Worm (Caenorhabditis elegans) whole organism, young adult: Measurements from ENCODE around the gene EEED8.4.

Experiments
- B0019.2 ChIP-seq: fragments of 200-800 bp; sonication (Bioruptor generic); conservative IDR thresholded peaks from 2 replicates; pipeline ENCODE4 v1.3.6; 2022; ENCODE audit warnings: missing genetic modification reagents, missing genetic modification characterization, missing compliant biosample characterization
- B0035.1 ChIP-seq: sonication (generic microtip); optimal IDR thresholded peaks from 2 replicates; lab custom pipeline; 2016; ENCODE audit warnings: missing genetic modification characterization, mild to moderate bottlenecking, missing compliant biosample characterization, missing genotype, missing genetic modification reagents
- B0336.3 ChIP-seq: fragments of 200-800 bp; sonication (Bioruptor generic); IDR thresholded peaks from 2 replicates; pipeline ENCODE4 v1.3.6; 2022; ENCODE audit warnings: missing genetic modification characterization, missing compliant biosample characterization
- F33H1.4 ChIP-seq: fragments of 200-800 bp; sonication (Bioruptor generic); IDR thresholded peaks from 2 replicates; pipeline ENCODE4 v1.3.6; 2022; ENCODE audit warnings: missing genetic modification reagents, missing genetic modification characterization, missing compliant biosample characterization
- F37B4.10 ChIP-seq: fragments of 200-800 bp; sonication (Bioruptor generic); IDR thresholded peaks from 2 replicates; pipeline ENCODE4 v1.3.6; 2022; ENCODE audit warnings: missing genetic modification characterization, missing compliant biosample characterization
- F57C9.4 ChIP-seq: sonication (generic microtip); optimal IDR thresholded peaks from 2 replicates; lab custom pipeline; 2017; ENCODE audit warnings: mild to moderate bottlenecking, missing genetic modification characterization, missing compliant biosample characterization
- K11D2.4 ChIP-seq: fragments of 200-800 bp; sonication (Bioruptor generic); IDR thresholded peaks from 2 replicates; pipeline ENCODE4 v1.3.6; 2022; ENCODE audit warnings: missing genetic modification reagents, missing genetic modification characterization, missing compliant biosample characterization
- T26A5.8 ChIP-seq: sonication (generic microtip); optimal IDR thresholded peaks from 2 replicates; lab custom pipeline; 2016; ENCODE audit warnings: missing genetic modification characterization, missing compliant biosample characterization
- Y53F4B.3 ChIP-seq: fragments of 200-800 bp; sonication (Bioruptor generic); IDR thresholded peaks from 2 replicates; pipeline ENCODE4 v1.3.6; 2022; ENCODE audit warnings: missing genetic modification reagents, missing genetic modification characterization, missing compliant biosample characterization
- Y56A3A.18 ChIP-seq: fragments of 200-800 bp; sonication (Bioruptor generic); IDR thresholded peaks from 2 replicates; pipeline ENCODE4 v1.3.6; 2022; ENCODE audit warnings: missing genetic modification reagents, missing genetic modification characterization, missing compliant biosample characterization
- Y67H2A.10 ChIP-seq: fragments of 200-800 bp; sonication (Bioruptor generic); conservative IDR thresholded peaks from 2 replicates; pipeline ENCODE4 v1.3.6; 2022; ENCODE audit warnings: missing genetic modification reagents, missing genetic modification characterization, missing compliant biosample characterization
- Y95B8A.8 ChIP-seq: fragments of 200-800 bp; sonication (Bioruptor generic); IDR thresholded peaks from 2 replicates; pipeline ENCODE4 v1.3.6; 2022; ENCODE audit warnings: missing genetic modification reagents, missing genetic modification characterization, missing compliant biosample characterization
- ZK185.1 ChIP-seq: sonication (generic microtip); optimal IDR thresholded peaks from 2 replicates; lab custom pipeline; 2016; ENCODE audit warnings: mild to moderate bottlenecking, missing genetic modification characterization, missing compliant biosample characterization; ENCODE audit not compliant: poor library complexity, severe bottlenecking
- attf-5 ChIP-seq: fragments of 200-800 bp; sonication (Bioruptor generic); optimal IDR thresholded peaks from 2 replicates; lab custom pipeline; 2018; ENCODE audit warnings: mild to moderate bottlenecking, missing genetic modification characterization, missing compliant biosample characterization
- bed-1 ChIP-seq: fragments of 200-800 bp; sonication (Bioruptor generic); IDR thresholded peaks from 2 replicates; pipeline ENCODE4 v1.3.6; 2022; ENCODE audit warnings: missing genetic modification reagents, missing genetic modification characterization, missing compliant biosample characterization
- bed-2 ChIP-seq: fragments of 200-800 bp; sonication (Bioruptor generic); IDR thresholded peaks from 2 replicates; pipeline ENCODE4 v1.3.6; 2022; ENCODE audit warnings: missing genetic modification reagents, missing genetic modification characterization, missing compliant biosample characterization
- ceh-58 ChIP-seq: fragments of 200-800 bp; sonication (Bioruptor generic); IDR thresholded peaks from 2 replicates; pipeline ENCODE4 v1.3.6; 2022; ENCODE audit warnings: missing genetic modification characterization, missing compliant biosample characterization
- chd-7 ChIP-seq: sonication (generic microtip); optimal IDR thresholded peaks from 2 replicates; lab custom pipeline; 2016; ENCODE audit warnings: mild to moderate bottlenecking, missing genetic modification characterization, moderate library complexity, missing compliant biosample characterization
- die-1 ChIP-seq: sonication (generic microtip); optimal IDR thresholded peaks from 2 replicates; lab custom pipeline; 2016; ENCODE audit warnings: missing genotype, mild to moderate bottlenecking, missing genetic modification characterization, missing compliant biosample characterization
- efl-1 ChIP-seq: fragments of 150-350 bp; optimal IDR thresholded peaks from 2 replicates; lab custom pipeline; 2014; ENCODE audit warnings: missing biosample characterization, missing genetic modification reagents, missing genetic modification characterization
- egl-44 ChIP-seq: fragments of 200-800 bp; sonication (Bioruptor generic); IDR thresholded peaks from 2 replicates; pipeline ENCODE4 v1.3.6; 2022; ENCODE audit warnings: missing genetic modification reagents, missing genetic modification characterization, missing compliant biosample characterization
- gei-17 ChIP-seq: fragments of 200-800 bp; sonication (Bioruptor generic); optimal IDR thresholded peaks from 2 replicates; lab custom pipeline; 2018; ENCODE audit warnings: mild to moderate bottlenecking, missing genetic modification characterization, missing compliant biosample characterization
- hlh-12 ChIP-seq: sonication (generic microtip); optimal IDR thresholded peaks from 2 replicates; lab custom pipeline; 2016; ENCODE audit warnings: missing genetic modification characterization, missing compliant biosample characterization
- hlh-26 ChIP-seq: fragments of 200-800 bp; sonication (Bioruptor generic); conservative IDR thresholded peaks from 2 replicates; pipeline ENCODE4 v1.3.6; 2022; ENCODE audit warnings: missing genetic modification reagents, missing genetic modification characterization, missing compliant biosample characterization
- hrde-1 ChIP-seq: sonication (generic microtip); optimal IDR thresholded peaks from 2 replicates; lab custom pipeline; 2016; ENCODE audit warnings: missing genetic modification characterization, mild to moderate bottlenecking, missing compliant biosample characterization, moderate library complexity, missing genotype, missing genetic modification reagents, borderline replicate concordance
- hsf-1 ChIP-seq: fragments of 200-800 bp; sonication (Bioruptor generic); IDR thresholded peaks from 2 replicates; pipeline ENCODE4 v1.3.6; 2022; ENCODE audit warnings: missing genetic modification reagents, missing genetic modification characterization, missing compliant biosample characterization
- let-526 ChIP-seq: fragments of 200-800 bp; sonication (Bioruptor generic); IDR thresholded peaks from 2 replicates; pipeline ENCODE4 v1.3.6; 2022; ENCODE audit warnings: missing genetic modification reagents, missing genetic modification characterization, missing compliant biosample characterization
- let-607 ChIP-seq, 2 experiments: fragments of 200-800 bp in 1 of 2; sonication (Bioruptor generic) in 1 of 2; sonication (generic microtip) in 1 of 2; optimal IDR thresholded peaks; 2 replicates each; lab custom pipeline; 2016 to 2018; ENCODE audit warnings: mild to moderate bottlenecking in 2 of 2, missing compliant biosample characterization in 2 of 2, missing genetic modification characterization in 2 of 2, moderate library complexity in 2 of 2, missing genotype in 1 of 2
- lin-26 ChIP-seq: fragments of 200-800 bp; sonication (Bioruptor generic); IDR thresholded peaks from 2 replicates; pipeline ENCODE4 v1.3.6; 2022; ENCODE audit warnings: missing genetic modification reagents, missing genetic modification characterization, missing compliant biosample characterization
- lsl-1 ChIP-seq: fragments of 200-800 bp; sonication (Bioruptor generic); optimal IDR thresholded peaks from 2 replicates; lab custom pipeline; 2018; ENCODE audit warnings: mild to moderate bottlenecking, missing genetic modification characterization, moderate library complexity, missing compliant biosample characterization
- lsy-27 ChIP-seq: sonication (generic microtip); optimal IDR thresholded peaks from 2 replicates; lab custom pipeline; 2017; ENCODE audit warnings: missing genetic modification characterization, mild to moderate bottlenecking, missing compliant biosample characterization, antibody characterized with exemption, missing genotype, borderline replicate concordance; ENCODE audit not compliant: insufficient read depth
- madf-10 ChIP-seq: sonication (generic microtip); optimal IDR thresholded peaks from 2 replicates; lab custom pipeline; 2016; ENCODE audit warnings: mild to moderate bottlenecking, missing genetic modification characterization, missing compliant biosample characterization
- mes-4 ChIP-seq: sonication (generic microtip); optimal IDR thresholded peaks from 2 replicates; lab custom pipeline; 2016; ENCODE audit warnings: missing genotype, missing genetic modification characterization, missing compliant biosample characterization
- nfya-2 ChIP-seq: fragments of 200-800 bp; sonication (Bioruptor generic); IDR thresholded peaks from 2 replicates; pipeline ENCODE4 v1.3.6; 2022; ENCODE audit warnings: missing genetic modification reagents, missing genetic modification characterization, missing compliant biosample characterization
- nhr-80 ChIP-seq: sonication (generic microtip); optimal IDR thresholded peaks from 2 replicates; lab custom pipeline; 2016; ENCODE audit warnings: missing genetic modification characterization, missing compliant biosample characterization
- nhr-90 ChIP-seq: sonication (generic microtip); optimal IDR thresholded peaks from 2 replicates; lab custom pipeline; 2016; ENCODE audit warnings: missing genotype, mild to moderate bottlenecking, missing genetic modification characterization, missing compliant biosample characterization
- pha-4 ChIP-seq: fragments of 150-350 bp; sonication (generic microtip); optimal IDR thresholded peaks from 2 replicates; lab custom pipeline; 2014; ENCODE audit warnings: missing biosample characterization, missing genetic modification reagents, missing genetic modification characterization
- repo-1 ChIP-seq: sonication (generic microtip); optimal IDR thresholded peaks from 2 replicates; lab custom pipeline; 2017; ENCODE audit warnings: mild to moderate bottlenecking, missing genetic modification characterization, missing compliant biosample characterization
- rpc-1 ChIP-seq, 2 experiments: fragments of 150-350 bp in 1 of 2; sonication (generic microtip) in 1 of 2; optimal IDR thresholded peaks; 2 replicates each; lab custom pipeline; 2014 to 2018; ENCODE audit warnings: missing biosample characterization in 1 of 2, missing genetic modification characterization in 1 of 2, missing genetic modification reagents in 1 of 2, missing genotype in 1 of 2
- sdz-38 ChIP-seq: sonication (generic microtip); optimal IDR thresholded peaks from 2 replicates; lab custom pipeline; 2016; ENCODE audit warnings: missing genotype, missing genetic modification characterization, missing compliant biosample characterization
- snpc-3.4 ChIP-seq: sonication (generic microtip); optimal IDR thresholded peaks from 2 replicates; lab custom pipeline; 2017; ENCODE audit warnings: missing genetic modification characterization, mild to moderate bottlenecking, missing compliant biosample characterization, antibody characterized with exemption, moderate library complexity, missing genotype, missing genetic modification reagents
- sptf-2 ChIP-seq: fragments of 200-800 bp; sonication (Bioruptor generic); optimal IDR thresholded peaks from 2 replicates; lab custom pipeline; 2018; ENCODE audit warnings: mild to moderate bottlenecking, missing genetic modification characterization, missing compliant biosample characterization
- tbp1 ChIP-seq: fragments of 200-800 bp; sonication (Bioruptor generic); optimal IDR thresholded peaks from 2 replicates; lab custom pipeline; 2018; ENCODE audit warnings: mild to moderate bottlenecking, missing genetic modification characterization, missing compliant biosample characterization
- tbx-9 ChIP-seq: sonication (generic microtip); optimal IDR thresholded peaks from 2 replicates; lab custom pipeline; 2016; ENCODE audit warnings: borderline replicate concordance, missing genetic modification characterization, inconsistent platforms, missing compliant biosample characterization
- unc-130 ChIP-seq: sonication (generic microtip); optimal IDR thresholded peaks from 2 replicates; lab custom pipeline; 2016; ENCODE audit warnings: missing genetic modification reagents, missing genetic modification characterization, missing compliant biosample characterization
- ztf-22 ChIP-seq: fragments of 200-800 bp; sonication (Bioruptor generic); optimal IDR thresholded peaks from 2 replicates; lab custom pipeline; 2018; ENCODE audit warnings: mild to moderate bottlenecking, missing genetic modification characterization, moderate library complexity, missing compliant biosample characterization
- ztf-26 ChIP-seq: sonication (generic microtip); optimal IDR thresholded peaks from 2 replicates; lab custom pipeline; 2017; ENCODE audit warnings: missing genetic modification characterization, missing compliant biosample characterization
- ztf-3 ChIP-seq: fragments of 200-800 bp; sonication (Bioruptor generic); optimal IDR thresholded peaks from 2 replicates; lab custom pipeline; 2018; ENCODE audit warnings: mild to moderate bottlenecking, missing genetic modification characterization, missing compliant biosample characterization

The EEED8.4 gene

DNA sequence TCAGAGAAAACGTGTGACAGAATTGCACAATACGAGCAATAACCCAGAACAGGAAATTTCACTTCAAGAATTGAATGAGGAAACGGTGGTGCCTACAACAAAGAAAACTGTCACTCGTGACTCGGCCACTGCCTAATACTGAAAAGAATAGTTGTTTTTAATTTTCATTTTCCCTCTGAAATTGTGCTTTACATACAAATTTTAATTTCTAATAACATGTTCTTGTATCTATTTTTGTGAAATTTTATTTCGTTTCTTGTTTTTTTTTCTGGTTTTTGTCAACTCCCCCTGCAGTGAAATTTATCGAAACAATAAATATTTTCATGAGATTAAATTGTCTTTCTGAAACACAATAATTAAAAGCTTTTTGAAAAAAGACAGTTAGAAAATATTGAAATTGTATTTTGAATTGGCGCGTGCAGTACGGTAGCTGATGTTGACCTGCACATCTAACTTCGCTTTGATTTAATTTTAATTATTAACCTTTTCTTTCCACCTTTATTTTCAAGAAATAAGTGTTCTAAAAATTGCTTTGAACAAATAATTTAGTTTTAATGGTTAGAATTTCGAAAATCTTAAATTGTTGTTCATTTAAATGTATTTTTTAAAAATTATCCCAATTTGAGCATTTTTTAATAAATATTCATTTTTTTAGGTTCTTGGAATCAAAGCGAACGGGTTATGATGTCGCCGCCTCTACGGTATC is 46.7 kb downstream of the EEED8.4 start, which contains the start of gene daz-1 (continued):
- no peak for TF ChIP-seq hlh-26 (GFP tag; lab: Robert Waterston, UW)
- TF ChIP-seq nhr-80 (tag; lab: Kevin White, UChicago): no peak
- no peak for TF ChIP-seq let-526 (GFP tag; lab: Robert Waterston, UW)
- no peak for TF ChIP-seq T26A5.8
- no peak for TF ChIP-seq tbx-9 (tag; lab: Kevin White, UChicago)
- TF ChIP-seq B0019.2 (GFP tag; lab: Robert Waterston, UW): no peak
- peak; percentile 95 for TF ChIP-seq efl-1 (GFP tag; lab: Kevin White, UChicago)
- TF ChIP-seq K11D2.4 (GFP tag; lab: Robert Waterston, UW): no peak
- no peak for TF ChIP-seq lsy-27 (tag; lab: Kevin White, UChicago)
- no peak for TF ChIP-seq nfya-2 (GFP tag; lab: Robert Waterston, UW)
- no peak for TF ChIP-seq Y56A3A.18 (GFP tag; lab: Robert Waterston, UW)
- peak; percentile 41 for TF ChIP-seq snpc-3.4 (tag; lab: Kevin White, UChicago)
- no peak for TF ChIP-seq nhr-90 (tag; lab: Kevin White, UChicago)
- TF ChIP-seq Y67H2A.10 (GFP tag; lab: Robert Waterston, UW): no peak
- no peak for TF ChIP-seq pha-4
- TF ChIP-seq sptf-2 (GFP tag; lab: Kevin White, UChicago): no peak
- no peak for TF ChIP-seq attf-5
- peak; percentile 70 for TF ChIP-seq F33H1.4 (GFP tag; lab: Robert Waterston, UW)
- TF ChIP-seq sdz-38 (tag; lab: Kevin White, UChicago): no peak
- TF ChIP-seq hsf-1 (GFP tag; lab: Robert Waterston, UW): no peak
- TF ChIP-seq egl-44 (GFP tag; lab: Robert Waterston, UW): no peak
- TF ChIP-seq ZK185.1: no peak
- no peak for TF ChIP-seq Y53F4B.3 (GFP tag; lab: Robert Waterston, UW)
- no peak for TF ChIP-seq hlh-12 (tag; lab: Kevin White, UChicago)
- TF ChIP-seq chd-7: no peak
- no peak for TF ChIP-seq rpc-1 (optimal IDR thresholded peaks at IDR 0.05; lab: Kevin White, UChicago)
- TF ChIP-seq rpc-1 (tag; optimal IDR thresholded peaks at IDR 0.05; lab: Kevin White, UChicago): no peak
- TF ChIP-seq ztf-22 (GFP tag; lab: Kevin White, UChicago): no peak
- no peak for TF ChIP-seq unc-130 (GFP tag; lab: Kevin White, UChicago)
- TF ChIP-seq tbp1 (GFP tag; lab: Kevin White, UChicago): no peak
- TF ChIP-seq ceh-58 (GFP tag; lab: Robert Waterston, UW): no peak
- no peak for TF ChIP-seq hrde-1 (tag; lab: Kevin White, UChicago)
- no peak for TF ChIP-seq B0336.3 (GFP tag; lab: Robert Waterston, UW)
- TF ChIP-seq bed-1 (GFP tag; lab: Robert Waterston, UW): no peak
- no peak for TF ChIP-seq Y95B8A.8
- peak; percentile 93 for TF ChIP-seq lsl-1
- no peak for TF ChIP-seq ztf-26 (tag; lab: Kevin White, UChicago)
- no peak for TF ChIP-seq repo-1 (tag; lab: Kevin White, UChicago)
- no peak for TF ChIP-seq madf-10
- no peak for TF ChIP-seq bed-2 (GFP tag; lab: Robert Waterston, UW)
- no peak for TF ChIP-seq mes-4 (tag; lab: Kevin White, UChicago)
- no peak for TF ChIP-seq gei-17 (GFP tag; lab: Kevin White, UChicago)
- TF ChIP-seq F37B4.10 (GFP tag; lab: Robert Waterston, UW): no peak
- no peak for TF ChIP-seq B0035.1 (tag; lab: Kevin White, UChicago)
- no peak for TF ChIP-seq lin-26 (GFP tag; lab: Robert Waterston, UW)
- TF ChIP-seq let-607 (tag; optimal IDR thresholded peaks at IDR 0.05; lab: Kevin White, UChicago): no peak
- TF ChIP-seq F57C9.4 (tag; lab: Kevin White, UChicago): no peak
- no peak for TF ChIP-seq die-1 (tag; lab: Kevin White, UChicago)
- no peak for TF ChIP-seq ztf-3 (GFP tag; lab: Kevin White, UChicago)
